Worm (Caenorhabditis elegans) whole organism, L1 larva: ENCODE data around the gene K08B5.2.

Experiments
- C04F5.9 ChIP-seq: sonication (generic microtip); optimal IDR thresholded peaks from 2 replicates; lab custom pipeline; 2016; ENCODE audit warnings: missing genetic modification characterization, missing compliant biosample characterization
- C16A3.4 ChIP-seq: fragments of 150-350 bp; optimal IDR thresholded peaks from 2 replicates; lab custom pipeline; 2014; ENCODE audit warnings: missing biosample characterization, missing genetic modification characterization
- Y116A8C.19 ChIP-seq: sonication (generic microtip); optimal IDR thresholded peaks from 2 replicates; lab custom pipeline; 2016; ENCODE audit warnings: missing compliant biosample characterization, missing genetic modification characterization, borderline replicate concordance
- aha-1 ChIP-seq: fragments of 150-350 bp; optimal IDR thresholded peaks from 2 replicates; lab custom pipeline; 2014; ENCODE audit warnings: missing biosample characterization, missing genetic modification characterization
- alr-1 ChIP-seq: fragments of 200-800 bp; sonication (Bioruptor generic); optimal IDR thresholded peaks from 2 replicates; lab custom pipeline; 2018; ENCODE audit warnings: borderline replicate concordance, mild to moderate bottlenecking, missing genetic modification characterization, missing compliant biosample characterization
- aly-2 ChIP-seq: fragments of 150-350 bp; optimal IDR thresholded peaks from 2 replicates; lab custom pipeline; 2014; ENCODE audit warnings: missing biosample characterization, missing genetic modification characterization
- ama-1 ChIP-seq: fragments of 150-350 bp; optimal IDR thresholded peaks from 2 replicates; lab custom pipeline; 2014
- blmp-1 ChIP-seq: fragments of 150-350 bp; optimal IDR thresholded peaks from 2 replicates; lab custom pipeline; 2014; ENCODE audit warnings: missing biosample characterization, missing genetic modification characterization
- ceh-63 ChIP-seq: fragments of 200-800 bp; sonication (Bioruptor generic); optimal IDR thresholded peaks from 2 replicates; lab custom pipeline; 2018; ENCODE audit warnings: mild to moderate bottlenecking, missing genetic modification characterization, missing compliant biosample characterization
- ceh-8 ChIP-seq: fragments of 200-800 bp; sonication (Bioruptor generic); optimal IDR thresholded peaks from 2 replicates; lab custom pipeline; 2018; ENCODE audit warnings: mild to moderate bottlenecking, missing genetic modification characterization, moderate library complexity, missing compliant biosample characterization
- ceh-82 ChIP-seq, 3 experiments: fragments of 150-350 bp in 1 of 3; sonication (generic microtip) in 2 of 3; optimal IDR thresholded peaks; 2 replicates each; lab custom pipeline; 2014 to 2017; ENCODE audit warnings: missing biosample characterization in 3 of 3, missing genetic modification characterization in 3 of 3
- ces-1 ChIP-seq: fragments of 150-350 bp; optimal IDR thresholded peaks from 2 replicates; lab custom pipeline; 2014; ENCODE audit warnings: missing biosample characterization, missing genetic modification reagents, missing genetic modification characterization
- dpl-1 ChIP-seq, 3 experiments: fragments of 150-350 bp in 2 of 3; sonication (generic microtip) in 1 of 3; optimal IDR thresholded peaks; 2 replicates each; lab custom pipeline; 2014 to 2017; ENCODE audit warnings: missing biosample characterization in 3 of 3, missing genetic modification characterization in 3 of 3, missing genetic modification reagents in 3 of 3
- dsc-1 ChIP-seq: sonication (generic microtip); optimal IDR thresholded peaks from 2 replicates; lab custom pipeline; 2016; ENCODE audit warnings: mild to moderate bottlenecking, missing genetic modification characterization, missing compliant biosample characterization
- efl-3 ChIP-seq: fragments of 200-800 bp; sonication (Bioruptor generic); optimal IDR thresholded peaks from 2 replicates; lab custom pipeline; 2018; ENCODE audit warnings: mild to moderate bottlenecking, missing genetic modification characterization, missing compliant biosample characterization
- egl-13 ChIP-seq: sonication (generic microtip); optimal IDR thresholded peaks from 2 replicates; lab custom pipeline; 2016; ENCODE audit warnings: missing genotype, missing genetic modification reagents, missing genetic modification characterization, missing compliant biosample characterization
- elt-3 ChIP-seq, 6 experiments: fragments of 150-350 bp in 1 of 6; sonication (generic microtip); optimal IDR thresholded peaks; 2 replicates each; lab custom pipeline; 2017 to 2018; ENCODE audit warnings: missing biosample characterization in 6 of 6, missing genetic modification characterization in 6 of 6, inconsistent platforms in 1 of 6
- ets-5 ChIP-seq: fragments of 200-800 bp; sonication (Bioruptor generic); IDR thresholded peaks from 2 replicates; pipeline ENCODE4 v1.3.6; 2022; ENCODE audit warnings: missing genetic modification characterization, missing compliant biosample characterization
- fkh-10 ChIP-seq: sonication (generic microtip); optimal IDR thresholded peaks from 2 replicates; lab custom pipeline; 2017; ENCODE audit warnings: missing biosample characterization, missing genetic modification reagents, missing genetic modification characterization
- fkh-4 ChIP-seq: sonication (generic microtip); optimal IDR thresholded peaks from 2 replicates; lab custom pipeline; 2016; ENCODE audit warnings: missing compliant biosample characterization, missing genetic modification characterization, borderline replicate concordance
- fkh-8 ChIP-seq: sonication (generic microtip); optimal IDR thresholded peaks from 2 replicates; lab custom pipeline; 2016; ENCODE audit warnings: mild to moderate bottlenecking, missing genetic modification characterization, missing compliant biosample characterization
- irx-1 ChIP-seq: sonication (generic microtip); optimal IDR thresholded peaks from 2 replicates; lab custom pipeline; 2016; ENCODE audit warnings: missing genetic modification characterization, missing compliant biosample characterization
- isw-1 ChIP-seq: fragments of 200-800 bp; sonication (Bioruptor generic); IDR thresholded peaks from 2 replicates; pipeline ENCODE4 v1.3.6; 2022; ENCODE audit warnings: missing genetic modification characterization, missing compliant biosample characterization
- jun-1 ChIP-seq: fragments of 150-350 bp; optimal IDR thresholded peaks from 2 replicates; lab custom pipeline; 2014; ENCODE audit warnings: missing biosample characterization, missing genetic modification reagents, missing genetic modification characterization
- lin-13 ChIP-seq: fragments of 150-350 bp; optimal IDR thresholded peaks from 2 replicates; lab custom pipeline; 2014; ENCODE audit warnings: missing biosample characterization, missing genetic modification reagents, missing genetic modification characterization
- lin-14 ChIP-seq: fragments of 200-800 bp; sonication (Bioruptor generic); optimal IDR thresholded peaks from 2 replicates; lab custom pipeline; 2018; ENCODE audit warnings: mild to moderate bottlenecking, missing genetic modification characterization, moderate library complexity, missing compliant biosample characterization
- lin-39 ChIP-seq: fragments of 150-350 bp; optimal IDR thresholded peaks from 2 replicates; lab custom pipeline; 2014; ENCODE audit warnings: missing biosample characterization, missing genetic modification reagents, missing genetic modification characterization
- lir-3 ChIP-seq: sonication (generic microtip); optimal IDR thresholded peaks from 2 replicates; lab custom pipeline; 2016; ENCODE audit warnings: mild to moderate bottlenecking, missing genetic modification characterization, moderate library complexity, missing compliant biosample characterization; ENCODE audit not compliant: poor library complexity
- mdl-1 ChIP-seq, 2 experiments: fragments of 150-350 bp; optimal IDR thresholded peaks; 2 replicates each; lab custom pipeline; 2014 to 2017; ENCODE audit warnings: missing biosample characterization in 2 of 2, missing genetic modification characterization in 2 of 2, inconsistent platforms in 1 of 2
- nhr-11 ChIP-seq: fragments of 150-350 bp; optimal IDR thresholded peaks from 2 replicates; lab custom pipeline; 2014; ENCODE audit warnings: missing biosample characterization, missing genetic modification characterization
- nhr-12 ChIP-seq: sonication (generic microtip); optimal IDR thresholded peaks from 2 replicates; lab custom pipeline; 2017; ENCODE audit warnings: missing biosample characterization, missing genetic modification characterization
- nhr-19 ChIP-seq: fragments of 200-800 bp; sonication (Bioruptor generic); conservative IDR thresholded peaks from 2 replicates; pipeline ENCODE4 v1.3.6; 2022; ENCODE audit warnings: missing genetic modification characterization, missing compliant biosample characterization
- nhr-237 ChIP-seq: fragments of 150-350 bp; optimal IDR thresholded peaks from 2 replicates; lab custom pipeline; 2014; ENCODE audit warnings: missing biosample characterization, missing genetic modification characterization
- nhr-47 ChIP-seq: sonication (generic microtip); optimal IDR thresholded peaks from 2 replicates; lab custom pipeline; 2016; ENCODE audit warnings: mild to moderate bottlenecking, missing genetic modification characterization, moderate library complexity, missing compliant biosample characterization
- nhr-71 ChIP-seq: sonication (generic microtip); optimal IDR thresholded peaks from 2 replicates; lab custom pipeline; 2016; ENCODE audit warnings: mild to moderate bottlenecking, missing genetic modification characterization, moderate library complexity, missing compliant biosample characterization
- nhr-76 ChIP-seq: sonication (generic microtip); optimal IDR thresholded peaks from 2 replicates; lab custom pipeline; 2017; ENCODE audit warnings: missing biosample characterization, missing genetic modification characterization
- nhr-77 ChIP-seq: fragments of 150-350 bp; optimal IDR thresholded peaks from 2 replicates; lab custom pipeline; 2014; ENCODE audit warnings: missing biosample characterization, missing genetic modification characterization
- nhr-85 ChIP-seq: sonication (generic microtip); peaks from one replicate; lab custom pipeline; 2016; ENCODE audit warnings: missing genetic modification characterization, inconsistent platforms, missing compliant biosample characterization
- nhr-90 ChIP-seq: sonication (generic microtip); optimal IDR thresholded peaks from 2 replicates; lab custom pipeline; 2016; ENCODE audit warnings: mild to moderate bottlenecking, missing genetic modification characterization, missing compliant biosample characterization; ENCODE audit not compliant: poor library complexity
- pag-3 ChIP-seq: sonication (generic microtip); optimal IDR thresholded peaks from 2 replicates; lab custom pipeline; 2017; ENCODE audit warnings: missing genetic modification characterization, mild to moderate bottlenecking, missing compliant biosample characterization, antibody characterized with exemption, borderline replicate concordance; ENCODE audit not compliant: insufficient read depth
- pqm-1 ChIP-seq: sonication (generic microtip); optimal IDR thresholded peaks from 3 replicates; lab custom pipeline; 2017; ENCODE audit warnings: missing biosample characterization, missing genetic modification characterization
- rnt-1 ChIP-seq: sonication (generic microtip); optimal IDR thresholded peaks from 2 replicates; lab custom pipeline; 2016; ENCODE audit warnings: mild to moderate bottlenecking, missing genetic modification characterization, moderate library complexity, missing compliant biosample characterization
- snu-23 ChIP-seq: sonication (generic microtip); optimal IDR thresholded peaks from 2 replicates; lab custom pipeline; 2016; ENCODE audit warnings: missing genetic modification characterization, missing compliant biosample characterization
- sox-4 ChIP-seq: sonication (generic microtip); optimal IDR thresholded peaks from 2 replicates; lab custom pipeline; 2016; ENCODE audit warnings: missing genetic modification characterization, missing compliant biosample characterization
- swsn-7 ChIP-seq: sonication (generic microtip); optimal IDR thresholded peaks from 2 replicates; lab custom pipeline; 2016; ENCODE audit warnings: missing genetic modification characterization, missing compliant biosample characterization
- tbx-2 ChIP-seq: sonication (generic microtip); optimal IDR thresholded peaks from 2 replicates; lab custom pipeline; 2016; ENCODE audit warnings: missing genetic modification characterization, missing compliant biosample characterization
- tlp-1 ChIP-seq: fragments of 150-350 bp; optimal IDR thresholded peaks from 2 replicates; lab custom pipeline; 2014; ENCODE audit warnings: missing biosample characterization, missing genetic modification characterization
- unc-130 ChIP-seq: fragments of 150-350 bp; optimal IDR thresholded peaks from 2 replicates; lab custom pipeline; 2017; ENCODE audit warnings: missing biosample characterization, missing genetic modification characterization, inconsistent platforms
- unc-30 ChIP-seq: sonication (generic microtip); optimal IDR thresholded peaks from 2 replicates; lab custom pipeline; 2017; ENCODE audit warnings: missing biosample characterization, missing genetic modification characterization
- unc-62 ChIP-seq: fragments of 150-350 bp; optimal IDR thresholded peaks from 2 replicates; lab custom pipeline; 2014; ENCODE audit warnings: missing biosample characterization, missing genetic modification reagents, missing genetic modification characterization
- unc-86 ChIP-seq: sonication (generic microtip); optimal IDR thresholded peaks from 2 replicates; lab custom pipeline; 2016; ENCODE audit warnings: missing genetic modification characterization, missing compliant biosample characterization
- xbp-1 ChIP-seq: sonication (generic microtip); optimal IDR thresholded peaks from 2 replicates; lab custom pipeline; 2016; ENCODE audit warnings: missing genetic modification characterization, missing compliant biosample characterization
- zip-4 ChIP-seq: fragments of 200-800 bp; sonication (Bioruptor generic); optimal IDR thresholded peaks from 2 replicates; lab custom pipeline; 2018; ENCODE audit warnings: mild to moderate bottlenecking, missing genetic modification characterization, moderate library complexity, missing compliant biosample characterization
- ztf-4 ChIP-seq: fragments of 150-350 bp; optimal IDR thresholded peaks from 2 replicates; lab custom pipeline; 2014; ENCODE audit warnings: missing biosample characterization, missing genetic modification characterization

K08B5.2 gene

DNA sequence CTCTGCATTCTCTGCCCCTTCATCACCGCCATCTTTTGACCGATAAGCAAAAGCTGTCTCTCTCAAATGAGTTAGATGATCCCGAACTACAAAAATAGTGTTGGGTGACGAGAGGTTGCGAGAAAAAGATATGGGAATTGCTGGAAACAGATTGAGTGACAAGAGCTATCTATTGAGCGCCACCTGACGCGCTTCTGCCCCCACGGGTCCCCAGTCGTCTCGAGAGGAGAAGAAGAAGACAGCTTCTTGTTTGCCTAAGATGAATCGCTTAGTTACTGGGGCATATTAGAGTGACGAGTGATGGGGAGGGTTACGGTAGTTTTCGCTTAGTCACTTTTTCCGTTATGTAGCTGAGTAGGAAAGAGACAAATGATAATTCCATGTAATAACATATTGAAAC, 19.1 kb downstream of the K08B5.2 start:
- TF ChIP-seq unc-30 (tag; lab: Kevin White, UChicago): no peak
- no peak for TF ChIP-seq tbx-2 (tag; lab: Kevin White, UChicago)
- no peak for TF ChIP-seq ces-1 (GFP tag; lab: Kevin White, UChicago)
- peak; percentile 74 for TF ChIP-seq lin-14 (GFP tag; lab: Kevin White, UChicago)
- TF ChIP-seq efl-3 (GFP tag; lab: Kevin White, UChicago): no peak
- TF ChIP-seq unc-62 (GFP tag; lab: Kevin White, UChicago): no peak
- TF ChIP-seq nhr-77 (tag; lab: Kevin White, UChicago): no peak
- no peak for TF ChIP-seq sox-4 (tag; lab: Kevin White, UChicago)
- TF ChIP-seq nhr-19 (GFP tag; lab: Robert Waterston, UW): peak; percentile 69
- TF ChIP-seq ztf-4 (tag; lab: Kevin White, UChicago): no peak
- no peak for TF ChIP-seq aly-2 (tag; lab: Kevin White, UChicago)
- no peak for TF ChIP-seq tlp-1 (tag; lab: Kevin White, UChicago)
- no peak for TF ChIP-seq ceh-82 (tag; optimal IDR thresholded peaks at IDR 0.05; lab: Kevin White, UChicago)
- no peak for TF ChIP-seq lir-3
- no peak for TF ChIP-seq elt-3 (tag; optimal IDR thresholded peaks at IDR 0.05; lab: Kevin White, UChicago)
- no peak for TF ChIP-seq zip-4 (GFP tag; lab: Kevin White, UChicago)
- TF ChIP-seq unc-130 (tag; lab: Kevin White, UChicago): peak; percentile 25
- no peak for TF ChIP-seq isw-1
- TF ChIP-seq mdl-1 (tag; optimal IDR thresholded peaks at IDR 0.05; lab: Kevin White, UChicago): no peak
- no peak for TF ChIP-seq lin-13 (GFP tag; lab: Kevin White, UChicago)
- TF ChIP-seq nhr-85 (tag; lab: Kevin White, UChicago): no peak
- TF ChIP-seq dpl-1 (GFP tag; optimal IDR thresholded peaks at IDR 0.05; lab: Kevin White, UChicago): no peak
- TF ChIP-seq unc-86 (tag; lab: Kevin White, UChicago): no peak
- TF ChIP-seq nhr-76 (tag; lab: Kevin White, UChicago): no peak
- TF ChIP-seq pqm-1: no peak
- TF ChIP-seq snu-23 (GFP tag; lab: Kevin White, UChicago): peak; percentile 51
- no peak for TF ChIP-seq blmp-1 (tag; lab: Kevin White, UChicago)
- no peak for TF ChIP-seq aha-1 (tag; lab: Kevin White, UChicago)
- TF ChIP-seq C04F5.9: no peak
- no peak for TF ChIP-seq ceh-63
- no peak for TF ChIP-seq dsc-1 (tag; lab: Kevin White, UChicago)
- no peak for TF ChIP-seq pag-3 (tag; lab: Kevin White, UChicago)
- no peak for TF ChIP-seq fkh-8 (tag; lab: Kevin White, UChicago)
- no peak for TF ChIP-seq ama-1 (lab: Kevin White, UChicago)
- TF ChIP-seq Y116A8C.19: no peak
- peak; percentile 81 for TF ChIP-seq nhr-71 (tag; lab: Kevin White, UChicago)
- TF ChIP-seq lin-39 (tag; lab: Kevin White, UChicago): peak; percentile 28
- no peak for TF ChIP-seq ceh-8 (GFP tag; lab: Kevin White, UChicago)
- TF ChIP-seq ets-5 (GFP tag; lab: Robert Waterston, UW): no peak
- TF ChIP-seq nhr-11 (tag; lab: Kevin White, UChicago): no peak
- TF ChIP-seq alr-1 (tag; lab: Kevin White, UChicago): no peak
- peak; percentile 3 for TF ChIP-seq swsn-7 (tag; lab: Kevin White, UChicago)
- TF ChIP-seq irx-1: no peak
- TF ChIP-seq jun-1 (tag; lab: Kevin White, UChicago): no peak
- peak; percentile 2 for TF ChIP-seq xbp-1 (tag; lab: Kevin White, UChicago)
- no peak for TF ChIP-seq nhr-12 (tag; lab: Kevin White, UChicago)
- TF ChIP-seq C16A3.4 (tag; lab: Kevin White, UChicago): no peak
- TF ChIP-seq fkh-10 (GFP tag; lab: Kevin White, UChicago): no peak
- TF ChIP-seq nhr-90 (tag; lab: Kevin White, UChicago): no peak
- no peak for TF ChIP-seq nhr-237 (tag; lab: Kevin White, UChicago)
- TF ChIP-seq rnt-1 (tag; lab: Kevin White, UChicago): peak; percentile 77
- TF ChIP-seq egl-13: no peak
- TF ChIP-seq fkh-4 (tag; lab: Kevin White, UChicago): no peak
- TF ChIP-seq nhr-47 (tag; lab: Kevin White, UChicago): peak; percentile 13
